Fruit fly (Drosophila melanogaster) whole organism, embryonic: ENCODE data around the gene mv.

Experiments
- BEAF-32 ChIP-seq: fragments of 200-800 bp; sonication (Bioruptor generic); optimal IDR thresholded peaks from 3 replicates; lab custom pipeline; 2017; ENCODE audit warnings: missing biosample characterization, missing genetic modification characterization, mild to moderate bottlenecking, moderate library complexity, missing genetic modification reagents
- Bgb ChIP-seq: fragments of 200-800 bp; sonication (Bioruptor generic); IDR thresholded peaks from 2 replicates; pipeline ENCODE4 v1.3.6; 2022; ENCODE audit warnings: missing biosample characterization, missing genetic modification characterization; ENCODE audit not compliant: partially characterized antibody
- CG10209 ChIP-seq: fragments of 200-800 bp; sonication (Bioruptor generic); optimal IDR thresholded peaks from 3 replicates; lab custom pipeline; 2017; ENCODE audit warnings: missing biosample characterization, mild to moderate bottlenecking, missing genetic modification characterization, missing genetic modification reagents
- CG10267 ChIP-seq: fragments of 200-800 bp; sonication (Bioruptor generic); optimal IDR thresholded peaks from 2 replicates; lab custom pipeline; 2018; ENCODE audit warnings: missing biosample characterization, mild to moderate bottlenecking, missing genetic modification characterization, moderate library complexity
- CG10543 ChIP-seq: fragments of 200-800 bp; sonication (Bioruptor generic); optimal IDR thresholded peaks from 3 replicates; lab custom pipeline; 2017; ENCODE audit warnings: missing biosample characterization, mild to moderate bottlenecking, missing genetic modification characterization, moderate library complexity
- CG10979 ChIP-seq: fragments of 200-800 bp; sonication (Bioruptor generic); optimal IDR thresholded peaks from 2 replicates; lab custom pipeline; 2018; ENCODE audit warnings: missing biosample characterization, mild to moderate bottlenecking, missing genetic modification characterization, moderate library complexity
- CG11247 ChIP-seq: fragments of 200-800 bp; sonication (Bioruptor generic); IDR thresholded peaks from 2 replicates; pipeline ENCODE4 v1.3.6; 2022; ENCODE audit warnings: missing biosample characterization, missing genetic modification characterization
- CG15514 ChIP-seq: fragments of 200-800 bp; sonication (Bioruptor generic); optimal IDR thresholded peaks from 3 replicates; lab custom pipeline; 2017; ENCODE audit warnings: missing biosample characterization, missing genetic modification characterization, mild to moderate bottlenecking, moderate library complexity, missing genetic modification reagents
- CG17328 ChIP-seq: fragments of 200-800 bp; sonication (Bioruptor generic); IDR thresholded peaks from 2 replicates; pipeline ENCODE4 v1.3.6; 2022; ENCODE audit warnings: missing biosample characterization, missing genetic modification characterization
- CG17361 ChIP-seq: fragments of 200-800 bp; sonication (Bioruptor generic); IDR thresholded peaks from 3 replicates; pipeline ENCODE4 v1.3.6; 2022; ENCODE audit warnings: missing biosample characterization, missing genetic modification characterization
- CG17385 ChIP-seq: fragments of 200-800 bp; sonication (Bioruptor generic); optimal IDR thresholded peaks from 3 replicates; lab custom pipeline; 2018; ENCODE audit warnings: missing biosample characterization, mild to moderate bottlenecking, missing genetic modification characterization
- CG2712 ChIP-seq: fragments of 200-800 bp; optimal IDR thresholded peaks from 3 replicates; lab custom pipeline; 2019; ENCODE audit warnings: missing biosample characterization, mild to moderate bottlenecking, missing genetic modification characterization, moderate library complexity
- CG3065 ChIP-seq: fragments of 200-800 bp; sonication (Bioruptor generic); optimal IDR thresholded peaks from 2 replicates; lab custom pipeline; 2016; ENCODE audit warnings: missing biosample characterization, missing genetic modification characterization
- CG31441 ChIP-seq: fragments of 200-800 bp; sonication (Bioruptor generic); IDR thresholded peaks from 2 replicates; pipeline ENCODE4 v1.3.6; 2022; ENCODE audit warnings: missing biosample characterization, missing genetic modification characterization
- CG4360 ChIP-seq: fragments of 200-800 bp; sonication (Bioruptor generic); IDR thresholded peaks from 2 replicates; pipeline ENCODE4 v1.3.6; 2022; ENCODE audit warnings: missing biosample characterization, missing genetic modification characterization
- CG4730 ChIP-seq: fragments of 200-800 bp; sonication (Bioruptor generic); IDR thresholded peaks from 2 replicates; pipeline ENCODE4 v1.3.6; 2022; ENCODE audit warnings: missing biosample characterization, missing genetic modification characterization
- CG5180 ChIP-seq: fragments of 200-800 bp; sonication (Bioruptor generic); optimal IDR thresholded peaks from 3 replicates; lab custom pipeline; 2017; ENCODE audit warnings: missing biosample characterization, missing genetic modification characterization, mild to moderate bottlenecking, moderate library complexity, missing genetic modification reagents
- CG6765 ChIP-seq: fragments of 200-800 bp; sonication (Bioruptor generic); optimal IDR thresholded peaks from 3 replicates; lab custom pipeline; 2017; ENCODE audit warnings: missing biosample characterization, mild to moderate bottlenecking, missing genetic modification characterization
- CG9215 ChIP-seq: fragments of 200-800 bp; sonication (Bioruptor generic); IDR thresholded peaks from 2 replicates; pipeline ENCODE4 v1.3.6; 2022; ENCODE audit warnings: missing biosample characterization, missing genetic modification characterization
- CG9797 ChIP-seq: fragments of 200-800 bp; sonication (Bioruptor generic); optimal IDR thresholded peaks from 3 replicates; lab custom pipeline; 2018; ENCODE audit warnings: missing biosample characterization, mild to moderate bottlenecking, missing genetic modification characterization
- Dek ChIP-seq: fragments of 200-800 bp; sonication (Bioruptor generic); optimal IDR thresholded peaks from 3 replicates; lab custom pipeline; 2019; ENCODE audit warnings: missing biosample characterization, mild to moderate bottlenecking, missing genetic modification characterization, moderate library complexity
- Hr39 ChIP-seq: fragments of >200 bp; optimal IDR thresholded peaks from 2 replicates; lab custom pipeline; 2017
- MBD-R2 ChIP-seq: fragments of 200-800 bp; sonication (Bioruptor generic); IDR thresholded peaks from 2 replicates; pipeline ENCODE4 v1.3.6; 2022; ENCODE audit warnings: missing biosample characterization, missing genetic modification characterization
- PHDP ChIP-seq: fragments of 200-800 bp; sonication (Bioruptor generic); optimal IDR thresholded peaks from 3 replicates; lab custom pipeline; 2018; ENCODE audit warnings: missing biosample characterization, mild to moderate bottlenecking, missing genetic modification characterization, moderate library complexity
- Ravus ChIP-seq: fragments of 200-800 bp; sonication (Bioruptor generic); IDR thresholded peaks from 2 replicates; pipeline ENCODE4 v1.3.6; 2022; ENCODE audit warnings: missing biosample characterization, missing genetic modification characterization
- Rx ChIP-seq: fragments of 200-800 bp; sonication (Bioruptor generic); IDR thresholded peaks from 2 replicates; pipeline ENCODE4 v1.3.6; 2022; ENCODE audit warnings: missing biosample characterization, missing genetic modification characterization
- Six4 ChIP-seq: fragments of 200-800 bp; sonication (Bioruptor generic); optimal IDR thresholded peaks from 2 replicates; lab custom pipeline; 2016; ENCODE audit warnings: missing biosample characterization, missing genetic modification characterization
- Stat92E ChIP-seq, 3 experiments: fragments of >200 bp in 2 of 3; fragments of 200-800 bp in 1 of 3; sonication (Bioruptor generic) in 1 of 3; optimal IDR thresholded peaks; 2 replicates each; lab custom pipeline; 2017 to 2019; ENCODE audit warnings: missing biosample characterization in 3 of 3, missing genetic modification characterization in 3 of 3, mild to moderate bottlenecking in 1 of 3, moderate library complexity in 1 of 3
- Trl ChIP-seq, 3 experiments: fragments of >200 bp in 2 of 3; fragments of 200-800 bp in 1 of 3; sonication (Bioruptor generic) in 1 of 3; optimal IDR thresholded peaks; 2 replicates in 1 of 3; 3 replicates in 2 of 3; lab custom pipeline; 2016 to 2017; ENCODE audit warnings: missing biosample characterization in 1 of 3, missing genetic modification characterization in 1 of 3
- cas ChIP-seq: fragments of 200-800 bp; sonication (Bioruptor generic); IDR thresholded peaks from 2 replicates; pipeline ENCODE4 v1.3.6; 2022; ENCODE audit warnings: missing biosample characterization, missing genetic modification characterization
- chinmo ChIP-seq: fragments of 200-800 bp; sonication (Bioruptor generic); IDR thresholded peaks from 4 replicates; pipeline ENCODE4 v1.3.6; 2022; ENCODE audit warnings: missing biosample characterization, missing genetic modification characterization; ENCODE audit not compliant: partially characterized antibody
- dm ChIP-seq: fragments of 200-800 bp; sonication (Bioruptor generic); optimal IDR thresholded peaks from 3 replicates; lab custom pipeline; 2016; ENCODE audit warnings: missing biosample characterization, missing genetic modification characterization
- gfzf ChIP-seq: fragments of 200-800 bp; sonication (Bioruptor generic); optimal IDR thresholded peaks from 2 replicates; lab custom pipeline; 2016; ENCODE audit warnings: missing biosample characterization, mild to moderate bottlenecking, missing genetic modification characterization, moderate library complexity
- hbn ChIP-seq: fragments of 200-800 bp; sonication (Bioruptor generic); IDR thresholded peaks from 2 replicates; pipeline ENCODE4 v1.3.6; 2022; ENCODE audit warnings: missing biosample characterization, missing genetic modification characterization; ENCODE audit not compliant: partially characterized antibody
- jigr1 ChIP-seq: fragments of 200-800 bp; sonication (Bioruptor generic); IDR thresholded peaks from 3 replicates; pipeline ENCODE4 v1.3.6; 2022; ENCODE audit warnings: missing biosample characterization, missing genetic modification characterization
- jing ChIP-seq: fragments of 200-800 bp; sonication (Bioruptor generic); optimal IDR thresholded peaks from 2 replicates; lab custom pipeline; 2018; ENCODE audit warnings: missing biosample characterization, mild to moderate bottlenecking, missing genetic modification characterization
- jumu ChIP-seq: fragments of 200-800 bp; sonication (Bioruptor generic); optimal IDR thresholded peaks from 3 replicates; lab custom pipeline; 2016; ENCODE audit warnings: missing biosample characterization, missing genetic modification characterization
- knrl ChIP-seq: fragments of 200-800 bp; sonication (Bioruptor generic); IDR thresholded peaks from 3 replicates; pipeline ENCODE4 v1.3.6; 2022; ENCODE audit warnings: missing biosample characterization, missing genetic modification characterization; ENCODE audit not compliant: partially characterized antibody
- nmo ChIP-seq: fragments of 200-800 bp; sonication (Bioruptor generic); optimal IDR thresholded peaks from 2 replicates; lab custom pipeline; 2018; ENCODE audit warnings: missing biosample characterization, mild to moderate bottlenecking, missing genetic modification characterization, moderate library complexity
- pho ChIP-seq: fragments of 200-800 bp; sonication (Bioruptor generic); optimal IDR thresholded peaks from 2 replicates; lab custom pipeline; 2016; ENCODE audit warnings: missing biosample characterization, missing genetic modification characterization
- phol ChIP-seq: fragments of 200-800 bp; sonication (Bioruptor generic); optimal IDR thresholded peaks from 3 replicates; lab custom pipeline; 2018; ENCODE audit warnings: missing biosample characterization, mild to moderate bottlenecking, missing genetic modification characterization, moderate library complexity
- pzg ChIP-seq: fragments of 200-800 bp; sonication (Bioruptor generic); optimal IDR thresholded peaks from 3 replicates; lab custom pipeline; 2018; ENCODE audit warnings: missing biosample characterization, mild to moderate bottlenecking, missing genetic modification characterization, moderate library complexity
- row ChIP-seq: fragments of 200-800 bp; sonication (Bioruptor generic); IDR thresholded peaks from 3 replicates; pipeline ENCODE4 v1.3.6; 2022; ENCODE audit warnings: missing biosample characterization, missing genetic modification characterization
- scrt ChIP-seq: fragments of 200-800 bp; sonication (Bioruptor generic); optimal IDR thresholded peaks from 2 replicates; lab custom pipeline; 2018; ENCODE audit warnings: missing biosample characterization, mild to moderate bottlenecking, missing genetic modification characterization, moderate library complexity
- shn ChIP-seq: fragments of 200-800 bp; sonication (Bioruptor generic); optimal IDR thresholded peaks from 3 replicates; lab custom pipeline; 2016; ENCODE audit warnings: missing biosample characterization, missing genetic modification characterization
- sug ChIP-seq: fragments of 200-800 bp; optimal IDR thresholded peaks from 2 replicates; lab custom pipeline; 2019; ENCODE audit warnings: missing biosample characterization, mild to moderate bottlenecking, missing genetic modification characterization, moderate library complexity
- tll ChIP-seq, 2 experiments: fragments of 200-800 bp in 1 of 2; fragments of >200 bp in 1 of 2; sonication (Bioruptor generic) in 1 of 2; optimal IDR thresholded peaks; 2 replicates each; lab custom pipeline; 2017 to 2019; ENCODE audit warnings: missing biosample characterization in 2 of 2, missing genetic modification characterization in 2 of 2, mild to moderate bottlenecking in 1 of 2, moderate library complexity in 1 of 2
- trem ChIP-seq: fragments of 200-800 bp; optimal IDR thresholded peaks from 3 replicates; lab custom pipeline; 2019; ENCODE audit warnings: missing biosample characterization, mild to moderate bottlenecking, missing genetic modification characterization, moderate library complexity
- tx ChIP-seq: fragments of 200-800 bp; sonication (Bioruptor generic); optimal IDR thresholded peaks from 2 replicates; lab custom pipeline; 2016; ENCODE audit warnings: missing biosample characterization, missing genetic modification characterization
- zen ChIP-seq: fragments of 200-800 bp; sonication (Bioruptor generic); optimal IDR thresholded peaks from 3 replicates; lab custom pipeline; 2018; ENCODE audit warnings: missing biosample characterization, mild to moderate bottlenecking, missing genetic modification characterization, moderate library complexity

Gene mv

dm6 chr3L:1964099-1964498 lies at the start of gene mv (continued):
- TF ChIP-seq Bgb (GFP tag; lab: Robert Waterston, UW) (peak; percentile 32), Hr39 (lab: Kevin White, UChicago) (no peak), jing (no peak), CG2712 (peak; percentile 31), Six4 (GFP tag; lab: Kevin White, UChicago) (no peak), CG17328 (GFP tag; lab: Robert Waterston, UW) (no peak), CG9215 (GFP tag; lab: Robert Waterston, UW) (no peak), gfzf (peak; percentile 53), jumu (GFP tag; lab: Kevin White, UChicago) (no peak), CG3065 (GFP tag; lab: Kevin White, UChicago) (no peak), CG17385 (no peak), Ravus (GFP tag; lab: Robert Waterston, UW) (no peak), CG31441 (GFP tag; lab: Robert Waterston, UW) (peak; percentile 22; the same call in 1 of the 2 replicates), Rx (GFP tag; lab: Robert Waterston, UW) (no peak), phol (no peak), trem (peak; percentile 67), Stat92E (GFP tag; optimal IDR thresholded peaks at IDR 0.05; lab: Kevin White, UChicago) (peak in 1 of 3 experiments; percentile 61), CG11247 (GFP tag; lab: Robert Waterston, UW) (no peak), MBD-R2 (GFP tag; lab: Robert Waterston, UW) (peak; percentile 72), CG5180 (GFP tag; lab: Kevin White, UChicago) (no peak), jigr1 (GFP tag; lab: Robert Waterston, UW) (no peak), pzg (GFP tag; lab: Kevin White, UChicago) (peak; percentile 52), CG17361 (no peak), CG4360 (GFP tag; lab: Robert Waterston, UW) (peak; percentile 94), dm (GFP tag; lab: Kevin White, UChicago) (no peak), cas (GFP tag; lab: Robert Waterston, UW) (no peak), hbn (GFP tag; lab: Robert Waterston, UW) (peak; percentile 37; the same call in 1 of the 2 replicates), CG10543 (no peak), tx (no peak), CG10267 (tag; lab: Kevin White, UChicago) (peak; percentile 42), CG10209 (GFP tag; lab: Kevin White, UChicago) (no peak), scrt (peak; percentile 97), tll (GFP tag; optimal IDR thresholded peaks at IDR 0.05; lab: Kevin White, UChicago) (peak in 1 of 2 experiments; percentile 35), Trl (optimal IDR thresholded peaks at IDR 0.05; lab: Kevin White, UChicago) (no peak), Trl (GFP tag; optimal IDR thresholded peaks at IDR 0.05; lab: Kevin White, UChicago) (no peak), knrl (GFP tag; lab: Robert Waterston, UW) (no peak), sug (no peak), CG4730 (no peak), Dek (no peak), shn (GFP tag; lab: Kevin White, UChicago) (no peak), chinmo (GFP tag; lab: Robert Waterston, UW) (0 out of 4 replicates have a peak, but pooled peaks have one; percentile 68), CG6765 (GFP tag; lab: Kevin White, UChicago) (no peak), CG15514 (GFP tag; lab: Kevin White, UChicago) (peak; percentile 99), row (GFP tag; lab: Robert Waterston, UW) (peak; percentile 11; the same call in 1 of the 3 replicates), CG9797 (GFP tag; lab: Kevin White, UChicago) (peak; percentile 61), CG10979 (tag; lab: Kevin White, UChicago) (no peak), nmo (GFP tag; lab: Kevin White, UChicago) (peak; percentile 25), pho (GFP tag; lab: Kevin White, UChicago) (no peak), BEAF-32 (GFP tag; lab: Kevin White, UChicago) (peak; percentile 27), zen (tag; lab: Kevin White, UChicago) (no peak), PHDP (peak; percentile 8)
